Fruit fly (Drosophila melanogaster): Measurements from ENCODE around the gene Prp16.

DNA sequence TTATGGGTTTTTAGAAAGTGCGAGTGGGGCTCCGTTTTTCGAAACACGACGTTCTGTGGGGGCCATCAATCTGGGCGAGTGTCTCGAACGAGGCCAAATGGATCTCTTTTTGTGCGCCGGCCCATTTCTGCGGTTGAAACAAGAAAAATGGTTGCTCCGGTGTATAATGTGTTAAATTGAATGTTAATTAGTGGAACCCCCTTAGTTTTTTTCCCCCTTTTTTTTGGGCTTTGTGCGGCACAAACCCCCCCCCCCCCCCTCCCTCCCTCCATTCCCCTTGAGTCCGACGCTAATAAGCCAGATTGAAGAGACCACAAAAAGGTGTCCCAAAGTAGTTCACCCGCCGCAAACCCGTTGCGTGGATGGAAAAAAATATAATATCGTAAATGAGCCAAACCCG is 27.5 kb upstream of the Prp16 start:
- no peak for TF ChIP-seq Blimp-1 (GFP tag; optimal IDR thresholded peaks at IDR 0.05)
- TF ChIP-seq CG3919 (GFP tag; optimal IDR thresholded peaks at IDR 0.05), result no peak
- no peak for TF ChIP-seq Sox102F (GFP tag; optimal IDR thresholded peaks at IDR 0.05)
- no peak for TF ChIP-seq CG6854 (GFP tag; optimal IDR thresholded peaks at IDR 0.05)
- no peak for TF ChIP-seq CG11902 (GFP tag; optimal IDR thresholded peaks at IDR 0.05)
- no peak for TF ChIP-seq Sox14 (GFP tag; optimal IDR thresholded peaks at IDR 0.05)
- no peak for TF ChIP-seq Smox (GFP tag; optimal IDR thresholded peaks at IDR 0.05)

Data from whole organism, prepupa.